Worm (Caenorhabditis elegans): Measurements from ENCODE around the gene Y102A5C.4.

Gene Y102A5C.4

DNA sequence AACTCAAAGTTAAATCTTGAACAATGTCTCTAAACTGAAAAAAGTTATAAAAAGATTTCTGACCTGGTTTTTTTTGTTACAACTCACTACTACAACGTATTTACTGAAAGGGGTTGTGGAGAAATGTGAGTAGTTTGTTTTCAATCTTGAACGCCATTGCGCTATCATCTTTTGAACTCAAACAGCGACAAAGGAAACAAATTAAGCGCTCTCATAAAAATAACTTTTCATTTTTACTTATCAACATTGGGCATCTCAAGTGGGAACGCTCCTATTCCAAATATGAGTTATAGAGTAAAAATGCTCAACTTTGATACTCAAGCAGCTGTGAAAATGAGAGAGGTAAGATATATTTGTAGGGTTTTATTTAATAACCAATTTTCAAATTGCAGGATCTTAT, 28.6 kb upstream of the Y102A5C.4 start, which contains the start of gene F09C6.15:
Gene F09C6.15, plus strand, starts transcription at position 301 of the 400 bp plus-strand sequence.
- TF ChIP-seq ref-1 (GFP tag; conservative IDR thresholded peaks at IDR 0.05) = no peak
- TF ChIP-seq flt-1 (GFP tag; IDR thresholded peaks at IDR 0.05) = no peak
- TF ChIP-seq med-1 (GFP tag; optimal IDR thresholded peaks at IDR 0.05; ENCODE audit: insufficient read depth) = no peak
- TF ChIP-seq klf-2 (GFP tag; conservative IDR thresholded peaks at IDR 0.05) = no peak
- no peak for TF ChIP-seq cog-1 (tag; optimal IDR thresholded peaks at IDR 0.05)

DNA sequence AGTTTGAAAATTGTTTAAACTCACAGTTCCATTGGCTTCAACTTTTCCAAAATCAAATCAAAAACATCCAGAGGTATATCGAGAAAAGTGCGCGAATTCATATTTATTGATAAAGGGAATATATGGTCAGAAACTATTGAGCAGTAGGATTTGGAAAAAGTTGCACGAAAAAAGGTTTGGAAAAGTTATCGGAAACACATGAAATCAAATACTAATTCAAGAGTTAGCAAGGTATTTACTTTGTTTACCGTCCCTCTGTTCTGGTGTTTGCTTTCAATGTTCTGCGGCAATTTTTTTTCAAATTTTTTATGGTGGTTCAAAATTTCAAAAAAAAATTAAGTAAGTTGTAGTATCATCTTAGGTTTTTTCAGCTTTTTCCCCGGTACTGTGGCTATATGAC, 22.7 kb upstream of the Y102A5C.4 start, which contains the start of gene fbxa-45:
Gene fbxa-45, minus strand, starts transcription at position 101 of the 400 bp plus-strand sequence.
- TF ChIP-seq ref-1 (GFP tag; conservative IDR thresholded peaks at IDR 0.05) (no peak), T22C8.4 (GFP tag; IDR thresholded peaks at IDR 0.05) (no peak), cog-1 (tag; optimal IDR thresholded peaks at IDR 0.05) (no peak), ztf-29 (GFP tag; IDR thresholded peaks at IDR 0.05) (no peak), ztf-23 (GFP tag; IDR thresholded peaks at IDR 0.05) (no peak), med-1 (GFP tag; optimal IDR thresholded peaks at IDR 0.05; ENCODE audit: insufficient read depth) (no peak), klf-2 (GFP tag; conservative IDR thresholded peaks at IDR 0.05) (no peak), tab-1 (GFP tag; IDR thresholded peaks at IDR 0.05) (no peak), flt-1 (GFP tag; IDR thresholded peaks at IDR 0.05) (no peak)

ce11 chrV:16902726-16903125, 19.3 kb upstream of the Y102A5C.4 start, which contains the start of gene srd-68:
Gene srd-68, minus strand, starts transcription at chrV:16902826.
- no peak for TF ChIP-seq ztf-29 (GFP tag; IDR thresholded peaks at IDR 0.05)
- no peak for TF ChIP-seq klf-2 (GFP tag; conservative IDR thresholded peaks at IDR 0.05)
- TF ChIP-seq tab-1 (GFP tag; IDR thresholded peaks at IDR 0.05) = no peak
- no peak for TF ChIP-seq cog-1 (tag; optimal IDR thresholded peaks at IDR 0.05)
- no peak for TF ChIP-seq med-1 (GFP tag; optimal IDR thresholded peaks at IDR 0.05; ENCODE audit: insufficient read depth)
- no peak for TF ChIP-seq ztf-23 (GFP tag; IDR thresholded peaks at IDR 0.05)
- TF ChIP-seq flt-1 (GFP tag; IDR thresholded peaks at IDR 0.05) = no peak
- TF ChIP-seq ref-1 (GFP tag; conservative IDR thresholded peaks at IDR 0.05) = no peak
- TF ChIP-seq T22C8.4 (GFP tag; IDR thresholded peaks at IDR 0.05) = no peak

ce11 chrV:16904612-16905011, 17.4 kb upstream of the Y102A5C.4 start, which contains the start of gene nhr-262:
Gene nhr-262, plus strand, starts transcription at chrV:16904912.
- no peak for TF ChIP-seq med-1 (GFP tag; optimal IDR thresholded peaks at IDR 0.05; ENCODE audit: insufficient read depth)
- no peak for TF ChIP-seq tab-1 (GFP tag; IDR thresholded peaks at IDR 0.05)
- TF ChIP-seq cog-1 (tag; optimal IDR thresholded peaks at IDR 0.05) = no peak
- no peak for TF ChIP-seq ref-1 (GFP tag; conservative IDR thresholded peaks at IDR 0.05)
- no peak for TF ChIP-seq T22C8.4 (GFP tag; IDR thresholded peaks at IDR 0.05)
- no peak for TF ChIP-seq ztf-23 (GFP tag; IDR thresholded peaks at IDR 0.05)
- no peak for TF ChIP-seq ztf-29 (GFP tag; IDR thresholded peaks at IDR 0.05)
- no peak for TF ChIP-seq flt-1 (GFP tag; IDR thresholded peaks at IDR 0.05)
- no peak for TF ChIP-seq klf-2 (GFP tag; conservative IDR thresholded peaks at IDR 0.05)

DNA sequence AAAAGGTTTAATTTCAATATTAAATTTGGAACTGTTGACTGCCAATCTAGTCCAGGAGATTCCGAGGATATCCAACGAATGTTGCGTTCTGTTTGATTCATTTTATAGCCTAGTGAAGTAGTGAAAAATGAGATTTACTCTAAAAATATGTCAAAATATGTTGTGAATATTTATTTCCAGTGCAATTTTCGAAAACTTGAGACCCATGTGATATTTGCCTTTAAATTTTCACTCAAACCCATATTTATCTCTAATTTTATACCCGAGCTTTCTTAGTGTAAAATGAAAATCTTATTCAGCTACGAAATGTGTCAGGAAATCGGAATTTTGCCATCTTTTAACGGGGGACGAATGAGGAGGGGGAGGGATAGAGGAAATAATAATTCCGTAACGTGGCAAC, 12.2 kb upstream of the Y102A5C.4 start, which contains the start of gene F09C6.16:
Gene F09C6.16, minus strand, starts transcription at position 101 of the 400 bp plus-strand sequence.
- TF ChIP-seq tab-1 (GFP tag; IDR thresholded peaks at IDR 0.05) = no peak
- TF ChIP-seq ref-1 (GFP tag; conservative IDR thresholded peaks at IDR 0.05) = no peak
- TF ChIP-seq ztf-23 (GFP tag; IDR thresholded peaks at IDR 0.05) = no peak
- TF ChIP-seq cog-1 (tag; optimal IDR thresholded peaks at IDR 0.05) = no peak
- no peak for TF ChIP-seq ztf-29 (GFP tag; IDR thresholded peaks at IDR 0.05)
- TF ChIP-seq flt-1 (GFP tag; IDR thresholded peaks at IDR 0.05) = no peak
- TF ChIP-seq T22C8.4 (GFP tag; IDR thresholded peaks at IDR 0.05) = no peak
- TF ChIP-seq klf-2 (GFP tag; conservative IDR thresholded peaks at IDR 0.05) = no peak
- no peak for TF ChIP-seq med-1 (GFP tag; optimal IDR thresholded peaks at IDR 0.05; ENCODE audit: insufficient read depth)

DNA sequence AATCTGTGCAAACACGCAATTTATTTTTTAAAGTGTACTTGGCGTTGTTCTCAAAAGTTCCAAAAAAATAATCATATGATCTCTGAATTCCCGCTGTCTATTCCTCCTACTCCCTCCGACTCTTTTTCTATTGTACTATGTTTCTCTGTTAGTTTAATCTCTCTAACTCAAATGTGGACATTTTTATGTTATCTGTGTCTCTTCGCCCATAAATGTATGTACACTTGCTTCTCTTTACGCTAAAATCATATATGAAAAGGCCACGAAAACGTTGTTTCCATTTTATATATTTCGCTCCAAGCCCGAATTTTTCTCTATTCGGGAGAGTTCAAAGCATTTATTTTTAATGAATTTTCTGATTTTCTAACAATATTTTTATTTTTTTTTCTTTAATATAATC, 11.2 kb upstream of the Y102A5C.4 start:
- TF ChIP-seq klf-2 (GFP tag; conservative IDR thresholded peaks at IDR 0.05) = no peak
- no peak for TF ChIP-seq ztf-23 (GFP tag; IDR thresholded peaks at IDR 0.05)
- no peak for TF ChIP-seq tab-1 (GFP tag; IDR thresholded peaks at IDR 0.05)
- TF ChIP-seq cog-1 (tag; optimal IDR thresholded peaks at IDR 0.05) = no peak

DNA sequence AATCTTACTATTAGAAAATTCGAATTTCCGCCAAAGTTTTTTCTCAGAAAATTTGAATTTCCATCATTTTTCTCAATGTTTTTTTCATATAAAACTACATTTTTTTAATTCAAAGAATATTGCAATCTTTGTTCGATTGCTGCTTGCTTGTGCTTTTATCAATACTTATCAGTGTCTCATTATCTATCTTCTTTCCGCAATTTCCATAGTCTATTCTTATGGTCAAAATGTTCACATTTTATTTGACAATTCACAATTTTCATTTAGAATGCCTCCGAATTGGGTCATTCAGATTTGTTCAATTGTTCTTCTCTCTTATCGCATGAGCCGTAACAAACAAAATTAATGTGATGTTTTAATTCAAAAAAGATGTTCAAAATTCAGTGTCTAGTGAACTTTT, 10.8 kb upstream of the Y102A5C.4 start:
- TF ChIP-seq ztf-29 (GFP tag; IDR thresholded peaks at IDR 0.05) (no peak), tab-1 (GFP tag; IDR thresholded peaks at IDR 0.05) (no peak), med-1 (GFP tag; optimal IDR thresholded peaks at IDR 0.05; ENCODE audit: insufficient read depth) (no peak), ztf-23 (GFP tag; IDR thresholded peaks at IDR 0.05) (no peak), cog-1 (tag; optimal IDR thresholded peaks at IDR 0.05) (no peak), ref-1 (GFP tag; conservative IDR thresholded peaks at IDR 0.05) (no peak), klf-2 (GFP tag; conservative IDR thresholded peaks at IDR 0.05) (no peak), flt-1 (GFP tag; IDR thresholded peaks at IDR 0.05) (no peak), T22C8.4 (GFP tag; IDR thresholded peaks at IDR 0.05) (no peak)

DNA sequence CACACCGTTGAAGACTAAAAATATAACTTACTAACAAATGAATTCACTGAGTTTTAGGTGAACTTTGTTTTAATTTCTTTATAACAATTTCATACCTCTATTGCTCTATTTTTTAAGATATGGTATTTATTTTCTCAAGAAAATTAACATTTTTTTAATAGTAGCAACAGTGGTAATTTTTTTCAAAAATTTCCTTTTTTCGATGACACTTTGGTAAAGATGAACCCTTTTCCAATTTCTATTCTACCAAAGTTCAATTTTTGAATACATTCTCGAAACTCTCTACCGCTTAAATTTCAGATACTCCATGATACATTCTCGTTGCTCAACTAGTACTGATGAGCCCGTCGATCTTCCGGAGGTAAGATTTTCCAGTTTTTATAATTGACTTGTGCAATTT, 10.1 kb upstream of the Y102A5C.4 start, which contains the start of gene nhr-116:
Gene nhr-116, plus strand, starts transcription at position 301 of the 400 bp plus-strand sequence.
- no peak for TF ChIP-seq ztf-29 (GFP tag; IDR thresholded peaks at IDR 0.05)
- TF ChIP-seq med-1 (GFP tag; optimal IDR thresholded peaks at IDR 0.05; ENCODE audit: insufficient read depth) = no peak
- TF ChIP-seq flt-1 (GFP tag; IDR thresholded peaks at IDR 0.05) = no peak
- TF ChIP-seq cog-1 (tag; optimal IDR thresholded peaks at IDR 0.05) = no peak
- no peak for TF ChIP-seq T22C8.4 (GFP tag; IDR thresholded peaks at IDR 0.05)
- no peak for TF ChIP-seq ztf-23 (GFP tag; IDR thresholded peaks at IDR 0.05)
- TF ChIP-seq klf-2 (GFP tag; conservative IDR thresholded peaks at IDR 0.05) = no peak
- no peak for TF ChIP-seq ref-1 (GFP tag; conservative IDR thresholded peaks at IDR 0.05)

DNA sequence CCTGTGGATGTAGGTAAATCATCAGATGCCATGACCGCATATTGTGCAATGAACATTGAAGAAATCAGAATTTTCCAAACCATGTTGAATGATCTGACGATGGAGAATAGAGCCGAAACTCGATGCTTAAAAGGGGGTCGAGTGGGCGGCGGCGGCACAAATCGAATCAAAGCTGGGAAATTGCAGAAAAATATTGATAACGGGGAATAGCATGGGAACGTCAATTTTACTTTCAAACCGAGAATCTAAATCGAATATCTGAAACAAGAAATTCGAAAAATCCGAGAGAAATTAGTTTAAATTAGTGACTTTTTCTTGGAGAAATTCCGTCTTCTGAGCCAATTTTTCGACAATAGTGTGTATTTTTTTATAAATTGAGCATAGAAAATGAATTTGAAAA, 6.0 kb upstream of the Y102A5C.4 start, which contains the start of gene F09C6.10:
Gene F09C6.10, minus strand, starts transcription at position 101 of the 400 bp plus-strand sequence.
- TF ChIP-seq T22C8.4 (GFP tag; IDR thresholded peaks at IDR 0.05) (no peak), cog-1 (tag; optimal IDR thresholded peaks at IDR 0.05) (no peak)

ce11 chrV:16918378-16918777, 3.7 kb upstream of the Y102A5C.4 start, which contains the start of the genes fbxa-206 and Y102A5C.2:
Gene fbxa-206, minus strand, starts transcription at chrV:16918478.
Gene Y102A5C.2, plus strand, starts transcription at chrV:16918731.
- TF ChIP-seq T22C8.4 (GFP tag; IDR thresholded peaks at IDR 0.05) (no peak), flt-1 (GFP tag; IDR thresholded peaks at IDR 0.05) (no peak)

Data from whole organism, midembryonic.